Fruit fly (Drosophila melanogaster): ENCODE measurements around the gene CG14823.

Gene CG14823

DNA sequence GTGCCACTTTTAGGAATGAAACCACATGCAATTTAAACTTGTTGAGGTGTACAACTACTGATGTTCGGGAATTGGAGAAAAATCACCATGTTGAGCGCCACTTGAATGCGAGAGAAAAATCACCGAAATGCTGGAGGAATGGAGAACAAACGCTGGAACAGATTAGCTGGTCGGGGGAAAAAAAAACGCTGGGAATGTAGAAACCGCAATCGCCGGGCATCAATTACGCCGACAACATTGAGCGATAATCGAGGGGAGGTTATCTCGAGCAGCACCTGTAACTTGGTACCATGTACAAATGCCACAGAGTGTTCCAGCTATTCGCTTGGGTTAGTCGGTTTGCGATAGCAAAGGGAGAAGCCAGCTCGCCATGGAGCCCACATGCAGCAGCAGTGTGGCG lies at the start of gene CG14823:
TSS of gene CG14823 (plus strand) at position 301 of the 400 bp plus-strand sequence.
- TF ChIP-seq bab1 (GFP tag; optimal IDR thresholded peaks at IDR 0.05), result no peak
- no peak for TF ChIP-seq CG33017 (tag; optimal IDR thresholded peaks at IDR 0.05)
- TF ChIP-seq Hr96 (GFP tag; optimal IDR thresholded peaks at IDR 0.05), result no peak
- TF ChIP-seq CG14711 (tag; optimal IDR thresholded peaks at IDR 0.05), result no peak
- no peak for TF ChIP-seq toe (GFP tag; optimal IDR thresholded peaks at IDR 0.05)
- TF ChIP-seq Crg-1 (GFP tag; optimal IDR thresholded peaks at IDR 0.05), result no peak
- no peak for TF ChIP-seq tj (GFP tag; optimal IDR thresholded peaks at IDR 0.05)
- TF ChIP-seq CG12768 (GFP tag; optimal IDR thresholded peaks at IDR 0.05), result no peak
- no peak for TF ChIP-seq Mnt (GFP tag; optimal IDR thresholded peaks at IDR 0.05)
- no peak for TF ChIP-seq CG1620 (GFP tag; optimal IDR thresholded peaks at IDR 0.05)
- TF ChIP-seq kay (GFP tag; ENCODE audit: borderline replicate concordance), result no peak
- no peak for TF ChIP-seq CG7101 (tag; optimal IDR thresholded peaks at IDR 0.05)
- no peak for TF ChIP-seq cic (GFP tag; optimal IDR thresholded peaks at IDR 0.05)
- no peak for TF ChIP-seq pad (GFP tag; optimal IDR thresholded peaks at IDR 0.05)
- no peak for TF ChIP-seq CG5204 (GFP tag; optimal IDR thresholded peaks at IDR 0.05)
- TF ChIP-seq cnc (optimal IDR thresholded peaks at IDR 0.05), result no peak
- TF ChIP-seq ovo (GFP tag; optimal IDR thresholded peaks at IDR 0.05), result no peak

DNA sequence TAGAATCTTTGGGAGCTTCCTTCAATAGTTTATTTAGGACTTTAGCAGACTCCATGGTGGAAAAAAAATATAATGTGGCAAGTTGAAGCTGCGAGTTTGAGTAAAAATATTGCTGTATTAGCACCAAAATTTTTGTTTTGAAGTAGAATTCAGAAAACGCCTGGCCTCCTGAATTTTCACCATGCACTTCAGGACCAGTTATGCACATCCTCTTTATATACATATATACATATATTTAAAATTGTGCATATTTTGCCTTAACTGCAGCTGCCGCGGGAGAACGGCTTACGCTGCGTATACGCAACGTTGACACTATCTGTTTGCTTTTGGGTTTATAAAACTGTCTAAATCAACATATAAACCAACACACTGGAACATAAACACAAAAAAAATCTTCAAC lies 39.4 kb upstream of the CG14823 start, which contains the start of gene CG17744:
TSS of gene CG17744 (minus strand) at position 101 of the 400 bp plus-strand sequence.
- TF ChIP-seq toe (GFP tag; optimal IDR thresholded peaks at IDR 0.05) (no peak), CG11617 (GFP tag; optimal IDR thresholded peaks at IDR 0.05) (no peak), Mnt (GFP tag; optimal IDR thresholded peaks at IDR 0.05) (no peak), CG7101 (tag; optimal IDR thresholded peaks at IDR 0.05) (no peak), Crg-1 (GFP tag; optimal IDR thresholded peaks at IDR 0.05) (no peak), ovo (GFP tag; optimal IDR thresholded peaks at IDR 0.05) (no peak), cic (GFP tag; optimal IDR thresholded peaks at IDR 0.05) (no peak), CG14711 (tag; optimal IDR thresholded peaks at IDR 0.05) (no peak)

DNA sequence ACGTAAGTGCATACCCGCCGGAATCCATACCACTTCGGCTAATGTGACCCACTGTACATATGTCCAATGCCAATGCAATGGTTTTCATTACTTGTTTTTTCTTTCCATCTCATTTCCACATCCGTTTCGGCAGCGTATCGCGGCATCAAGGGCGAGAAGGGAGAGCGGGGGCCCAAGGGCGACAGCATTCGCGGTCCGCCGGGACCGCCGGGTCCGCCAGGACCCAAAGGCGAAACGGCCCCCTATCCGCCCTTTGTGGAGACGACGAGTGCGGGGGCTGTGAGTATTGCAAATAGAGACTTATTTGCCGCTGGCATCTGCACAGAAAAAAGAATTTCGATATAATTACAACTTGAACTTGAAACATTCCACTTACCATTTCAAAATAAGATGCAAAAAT lies 31.1 kb upstream of the CG14823 start:
- no peak for TF ChIP-seq CG33017 (tag; optimal IDR thresholded peaks at IDR 0.05)
- no peak for TF ChIP-seq Mnt (GFP tag; optimal IDR thresholded peaks at IDR 0.05)
- no peak for TF ChIP-seq tj (GFP tag; optimal IDR thresholded peaks at IDR 0.05)
- no peak for TF ChIP-seq CG5204 (GFP tag; optimal IDR thresholded peaks at IDR 0.05)
- TF ChIP-seq kay (GFP tag; ENCODE audit: borderline replicate concordance), result no peak
- no peak for TF ChIP-seq pad (GFP tag; optimal IDR thresholded peaks at IDR 0.05)
- no peak for TF ChIP-seq Clk (GFP tag; optimal IDR thresholded peaks at IDR 0.05)
- TF ChIP-seq toe (GFP tag; optimal IDR thresholded peaks at IDR 0.05), result no peak
- TF ChIP-seq CG7045 (GFP tag; optimal IDR thresholded peaks at IDR 0.05), result no peak
- no peak for TF ChIP-seq CG14711 (tag; optimal IDR thresholded peaks at IDR 0.05)

DNA sequence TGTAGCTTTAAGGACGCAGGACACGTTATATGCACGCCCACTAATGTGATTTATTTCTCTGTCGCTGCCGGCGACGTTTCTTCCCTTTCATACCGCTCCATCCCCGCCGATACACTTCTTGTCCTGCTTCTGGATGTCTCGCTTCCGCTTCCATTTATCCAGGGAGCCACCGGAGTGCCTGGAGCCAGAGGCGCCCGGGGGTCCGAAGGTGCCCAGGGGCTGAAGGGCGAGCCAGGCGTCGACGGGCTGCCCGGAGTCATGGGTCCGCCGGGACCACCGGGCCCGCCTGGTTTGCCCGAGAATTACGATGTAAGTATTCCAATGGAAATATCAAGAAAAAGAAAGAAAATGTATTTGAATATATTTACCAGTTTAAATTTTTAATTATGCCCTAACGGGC lies 28.3 kb upstream of the CG14823 start:
- TF ChIP-seq kay (GFP tag; ENCODE audit: borderline replicate concordance) (no peak), CG33017 (tag; optimal IDR thresholded peaks at IDR 0.05) (no peak), CG1620 (GFP tag; optimal IDR thresholded peaks at IDR 0.05) (no peak), CG12768 (GFP tag; optimal IDR thresholded peaks at IDR 0.05) (no peak), cnc (optimal IDR thresholded peaks at IDR 0.05) (no peak), bab1 (GFP tag; optimal IDR thresholded peaks at IDR 0.05) (no peak), CG7045 (GFP tag; optimal IDR thresholded peaks at IDR 0.05) (no peak), CG7101 (tag; optimal IDR thresholded peaks at IDR 0.05) (no peak), Mnt (GFP tag; optimal IDR thresholded peaks at IDR 0.05) (no peak), CG5204 (GFP tag; optimal IDR thresholded peaks at IDR 0.05) (no peak), Hr96 (GFP tag; optimal IDR thresholded peaks at IDR 0.05) (no peak), CG11617 (GFP tag; optimal IDR thresholded peaks at IDR 0.05) (no peak), pad (GFP tag; optimal IDR thresholded peaks at IDR 0.05) (no peak)

DNA sequence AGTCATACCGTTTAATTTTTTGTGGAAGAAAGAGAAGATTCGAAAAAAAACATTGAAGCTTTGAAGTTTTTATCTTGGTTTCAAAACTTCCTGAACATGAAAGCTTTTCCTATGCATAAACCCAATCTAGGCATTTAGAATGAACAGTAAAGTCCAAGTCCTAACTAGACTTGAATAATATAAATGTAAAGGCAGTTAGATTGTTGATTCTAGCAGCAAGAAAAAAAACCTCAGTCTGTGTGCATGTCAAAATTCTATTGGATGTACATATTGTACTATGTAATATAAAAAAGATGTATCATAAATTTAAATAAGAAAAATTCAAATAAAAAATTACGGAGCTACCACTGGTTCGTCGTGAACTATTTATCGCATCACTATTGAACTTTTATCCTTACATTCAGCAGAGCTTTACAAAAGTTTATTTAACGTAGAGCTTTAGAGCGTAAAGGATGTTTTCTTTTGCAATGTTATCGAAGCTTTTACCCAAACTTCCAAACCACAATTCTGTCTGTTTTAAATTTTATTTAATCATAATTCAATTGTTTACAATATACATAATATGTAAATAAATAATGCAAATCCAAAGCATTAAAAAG lies 7.6 kb upstream of the CG14823 start:
- TF ChIP-seq CG1620 (GFP tag; optimal IDR thresholded peaks at IDR 0.05) (no peak), CG5204 (GFP tag; optimal IDR thresholded peaks at IDR 0.05) (no peak), cic (GFP tag; optimal IDR thresholded peaks at IDR 0.05) (no peak), tj (GFP tag; optimal IDR thresholded peaks at IDR 0.05) (no peak), CG7101 (tag; optimal IDR thresholded peaks at IDR 0.05) (no peak), CG33017 (tag; optimal IDR thresholded peaks at IDR 0.05) (no peak), Hr96 (GFP tag; optimal IDR thresholded peaks at IDR 0.05) (no peak), cnc (optimal IDR thresholded peaks at IDR 0.05) (no peak), CG11617 (GFP tag; optimal IDR thresholded peaks at IDR 0.05) (no peak), toe (GFP tag; optimal IDR thresholded peaks at IDR 0.05) (no peak)

DNA sequence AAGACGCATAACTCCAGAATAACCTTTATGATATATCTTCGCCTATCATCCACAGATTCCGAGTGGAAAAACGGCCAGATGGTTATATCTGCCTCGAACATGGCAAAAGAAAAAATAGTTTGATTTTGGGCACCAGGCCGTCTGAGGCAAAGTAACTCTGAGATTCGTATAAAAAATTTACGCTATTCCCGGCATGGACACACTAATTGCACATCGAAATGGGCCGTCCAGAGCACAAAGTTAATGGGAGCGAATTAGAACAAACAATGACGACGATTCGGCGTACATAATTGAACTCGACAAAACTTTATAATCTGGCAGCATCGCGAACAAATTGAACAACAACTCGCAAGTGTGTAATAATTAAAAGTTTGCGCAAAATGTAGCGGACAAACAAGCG lies 3.0 kb downstream of the CG14823 start, which contains the start of gene CG32391:
TSS of gene CG32391 (minus strand) at position 101 of the 400 bp plus-strand sequence.
- no peak for TF ChIP-seq CG14711 (tag; optimal IDR thresholded peaks at IDR 0.05)

DNA sequence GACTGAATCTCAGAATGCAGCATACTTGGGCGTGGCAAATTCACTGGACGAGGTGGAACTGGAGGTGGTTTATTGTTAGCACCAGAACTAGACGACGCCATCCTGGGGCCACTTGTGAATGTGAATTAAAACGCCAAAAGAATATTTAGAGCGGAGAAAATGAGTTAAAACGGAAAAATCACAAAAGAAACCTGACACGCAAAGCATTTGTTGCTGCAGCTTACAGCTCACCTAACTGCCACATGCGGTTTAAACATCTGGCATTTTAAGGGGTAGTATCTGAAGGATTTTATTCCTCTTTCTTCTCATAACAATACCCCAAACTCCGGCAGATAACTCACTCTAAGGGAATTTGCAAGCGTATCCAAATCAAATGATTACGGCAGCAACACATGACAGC lies 9.0 kb downstream of the CG14823 start, which contains the start of gene CG34030:
TSS of gene CG34030 (minus strand) at position 101 of the 400 bp plus-strand sequence.
- TF ChIP-seq CG14711 (tag; optimal IDR thresholded peaks at IDR 0.05) (no peak), Clk (GFP tag; optimal IDR thresholded peaks at IDR 0.05) (no peak), CG11617 (GFP tag; optimal IDR thresholded peaks at IDR 0.05) (no peak)
